Worm (Caenorhabditis elegans): ENCODE results near the gene C28A5.1.
A peak's percentile ranks its signal among the peaks of the same experiment; 100 is the strongest.

Gene C28A5.1

DNA sequence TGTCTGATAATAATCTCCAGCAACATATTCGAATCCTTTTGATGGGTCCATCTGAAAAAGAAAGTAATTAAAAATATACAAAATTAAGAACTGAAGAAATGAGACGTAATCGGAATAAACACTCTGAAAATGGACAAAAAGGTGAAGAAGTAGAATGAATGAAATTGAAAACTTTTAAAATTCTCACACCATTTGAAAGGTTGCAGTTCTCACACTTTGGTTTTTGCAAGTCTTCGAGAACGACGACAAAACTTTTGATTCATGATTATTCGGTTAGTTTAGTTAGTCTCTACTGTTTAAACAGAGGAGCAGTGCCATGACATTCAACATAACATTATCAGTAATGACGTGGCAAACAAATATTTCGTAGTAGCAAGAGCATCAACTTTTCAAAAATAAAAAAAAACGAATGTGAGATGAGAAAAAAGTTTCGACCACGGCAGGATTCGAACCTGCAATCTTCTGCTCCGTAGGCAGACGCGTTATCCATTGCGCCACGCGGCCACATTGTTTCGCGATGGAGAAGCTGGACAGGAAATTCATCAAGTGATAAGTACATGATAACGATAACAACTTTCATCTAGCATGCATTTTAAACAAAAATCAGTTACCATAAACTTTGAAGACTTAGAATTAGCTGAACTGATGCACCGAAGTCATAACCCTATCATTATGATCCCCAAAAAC, 15.9 kb upstream of the C28A5.1 start, which contains the start of gene ceh-43 (continued):
- no peak for TF ChIP-seq hlh-30 (tag; optimal IDR thresholded peaks at IDR 0.05; ENCODE audit: insufficient read depth)
- no peak for TF ChIP-seq zag-1 (tag; optimal IDR thresholded peaks at IDR 0.05)
- TF ChIP-seq tra-1 (GFP tag; IDR thresholded peaks at IDR 0.05): no peak
- TF ChIP-seq hlh-11 (tag; optimal IDR thresholded peaks at IDR 0.05): no peak
- no peak for TF ChIP-seq mep-1 (tag; optimal IDR thresholded peaks at IDR 0.05)
- TF ChIP-seq ama-1 (optimal IDR thresholded peaks at IDR 0.05): no peak
- peak; percentile 44; the same call in 1 of the 2 replicates for TF ChIP-seq dmd-6 (GFP tag; IDR thresholded peaks at IDR 0.05)
- TF ChIP-seq zip-2 (tag; optimal IDR thresholded peaks at IDR 0.05): no peak
- no peak for TF ChIP-seq nhr-48 (tag; optimal IDR thresholded peaks at IDR 0.05)
- no peak for TF ChIP-seq Y48G9A.11 (GFP tag; IDR thresholded peaks at IDR 0.05)
- TF ChIP-seq nhr-25 (tag; optimal IDR thresholded peaks at IDR 0.05; ENCODE audit: borderline replicate concordance, insufficient read depth): no peak
- TF ChIP-seq attf-4 (tag; optimal IDR thresholded peaks at IDR 0.05): no peak
- TF ChIP-seq lin-29 (GFP tag; IDR thresholded peaks at IDR 0.05): no peak
- TF ChIP-seq nhr-42 (GFP tag; IDR thresholded peaks at IDR 0.05): 0 out of 2 replicates have a peak, but pooled peaks have one; percentile 28
- no peak for TF ChIP-seq ztf-7 (tag; optimal IDR thresholded peaks at IDR 0.05)
- TF ChIP-seq rbr-2 (tag; optimal IDR thresholded peaks at IDR 0.05): no peak
- 0 out of 2 replicates have a peak, but pooled peaks have one; percentile 45 for TF ChIP-seq F44E2.7 (GFP tag; IDR thresholded peaks at IDR 0.05)
- peak; percentile 74; the same call in 1 of the 2 replicates for TF ChIP-seq egl-43 (GFP tag; IDR thresholded peaks at IDR 0.05)
- no peak for TF ChIP-seq mdl-1 (tag; optimal IDR thresholded peaks at IDR 0.05)
- TF ChIP-seq Y5F2A.4 (GFP tag; optimal IDR thresholded peaks at IDR 0.05): peak; percentile 23
- no peak for TF ChIP-seq spr-1 (tag; optimal IDR thresholded peaks at IDR 0.05)
- no peak for TF ChIP-seq nhr-11 (tag; optimal IDR thresholded peaks at IDR 0.05)
- TF ChIP-seq ctbp-1 (GFP tag; IDR thresholded peaks at IDR 0.05): peak; percentile 43; the same call in 1 of the 2 replicates

DNA sequence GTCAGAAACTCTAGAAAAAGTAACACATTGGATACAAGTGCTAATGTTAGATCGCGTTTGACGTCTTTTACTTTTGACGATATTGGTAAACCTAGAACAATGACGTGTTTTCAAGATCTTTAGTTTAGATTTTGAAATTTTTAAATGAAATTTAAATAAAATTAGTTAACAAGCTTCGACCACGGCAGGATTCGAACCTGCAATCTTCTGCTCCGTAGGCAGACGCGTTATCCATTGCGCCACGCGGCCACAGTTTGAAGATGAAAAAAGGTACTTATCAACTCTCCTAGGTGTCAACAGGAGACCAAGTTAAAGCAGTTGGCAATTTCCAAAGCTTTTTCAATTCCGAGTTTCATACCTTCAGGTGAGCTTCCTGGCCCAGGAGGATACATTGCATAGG, 15.2 kb upstream of the C28A5.1 start:
- TF ChIP-seq nhr-48 (tag; optimal IDR thresholded peaks at IDR 0.05) (peak; percentile 12), dmd-6 (GFP tag; IDR thresholded peaks at IDR 0.05) (peak; percentile 32; the same call in 1 of the 2 replicates), zip-2 (tag; optimal IDR thresholded peaks at IDR 0.05) (no peak), daf-16 (GFP tag; optimal IDR thresholded peaks at IDR 0.05) (peak in 1 of 2 experiments; percentile 64), daf-16 (tag; optimal IDR thresholded peaks at IDR 0.05) (no peak), D1046.2 (GFP tag; IDR thresholded peaks at IDR 0.05) (0 out of 2 replicates have a peak, but pooled peaks have one; percentile 70), F44E2.7 (GFP tag; IDR thresholded peaks at IDR 0.05) (no peak), nhr-111 (GFP tag; optimal IDR thresholded peaks at IDR 0.05) (no peak), dve-1 (tag; optimal IDR thresholded peaks at IDR 0.05; ENCODE audit: insufficient read depth) (peak; percentile 44), arid-1 (GFP tag; conservative IDR thresholded peaks at IDR 0.05) (peak; percentile 71), unc-62 (GFP tag; optimal IDR thresholded peaks at IDR 0.05 in 1 of 2) (peak in 1 of 2 experiments; percentile 47), unc-62 (tag; optimal IDR thresholded peaks at IDR 0.05) (no peak), lsy-2 (tag; optimal IDR thresholded peaks at IDR 0.05) (no peak), lin-15B (tag; optimal IDR thresholded peaks at IDR 0.05) (no peak), mes-2 (tag; optimal IDR thresholded peaks at IDR 0.05; ENCODE audit: poor library complexity, severe bottlenecking) (peak; percentile 10), unc-130 (GFP tag; optimal IDR thresholded peaks at IDR 0.05) (peak; percentile 51), skn-1 (tag; optimal IDR thresholded peaks at IDR 0.05) (no peak), tag-97 (GFP tag; IDR thresholded peaks at IDR 0.05) (no peak), Y75B8A.6 (GFP tag; IDR thresholded peaks at IDR 0.05) (0 out of 2 replicates have a peak, but pooled peaks have one; percentile 29), dmd-8 (GFP tag; IDR thresholded peaks at IDR 0.05) (0 out of 2 replicates have a peak, but pooled peaks have one; percentile 60), nhr-25 (tag; optimal IDR thresholded peaks at IDR 0.05; ENCODE audit: borderline replicate concordance, insufficient read depth) (no peak), nhr-76 (tag; optimal IDR thresholded peaks at IDR 0.05) (no peak), nhr-28 (tag; optimal IDR thresholded peaks at IDR 0.05) (no peak), php-3 (GFP tag; IDR thresholded peaks at IDR 0.05) (0 out of 2 replicates have a peak, but pooled peaks have one; percentile 21), F26F4.8 (GFP tag; conservative IDR thresholded peaks at IDR 0.05) (0 out of 2 replicates have a peak, but pooled peaks have one; percentile 28), F37D6.2 (tag; optimal IDR thresholded peaks at IDR 0.05) (no peak), pha-4 (GFP tag; IDR thresholded peaks at IDR 0.05) (peak; percentile 41; the same call in 1 of the 2 replicates), pha-4 (tag; optimal IDR thresholded peaks at IDR 0.05) (no peak), nhr-102 (tag; optimal IDR thresholded peaks at IDR 0.05) (peak; percentile 26), hlh-30 (tag; optimal IDR thresholded peaks at IDR 0.05; ENCODE audit: insufficient read depth) (peak; percentile 6), gei-8 (GFP tag; optimal IDR thresholded peaks at IDR 0.05) (no peak)

Measured in whole organism, L4 larva.